Fruit fly (Drosophila melanogaster): ENCODE results near the gene His4r.

His4r gene

dm6 chr3R:14576692-14577646, 48.6 kb upstream of the His4r start, which contains the start of gene stumps (continued):
- TF ChIP-seq bigmax (GFP tag; optimal IDR thresholded peaks at IDR 0.05) (no peak), bbx (GFP tag; IDR thresholded peaks at IDR 0.05; ENCODE audit: partially characterized antibody) (0 out of 2 replicates have a peak, but pooled peaks have one; percentile 7), CG14965 (GFP tag; optimal IDR thresholded peaks at IDR 0.05; ENCODE audit: borderline replicate concordance) (no peak), Bgb (GFP tag; IDR thresholded peaks at IDR 0.05; ENCODE audit: partially characterized antibody) (no peak), Hr51 (GFP tag; optimal IDR thresholded peaks at IDR 0.05) (no peak), CG10979 (tag; optimal IDR thresholded peaks at IDR 0.05) (peak; percentile 81), HHEX (GFP tag; optimal IDR thresholded peaks at IDR 0.05) (no peak), CG12744 (GFP tag; optimal IDR thresholded peaks at IDR 0.05) (no peak), abd-A (tag; optimal IDR thresholded peaks at IDR 0.05) (peak; percentile 86), cg (GFP tag; optimal IDR thresholded peaks at IDR 0.05) (peak; percentile 72), CG2889 (GFP tag; IDR thresholded peaks at IDR 0.05) (no peak), CTCF (GFP tag; optimal IDR thresholded peaks at IDR 0.05) (peak; percentile 87), Dll (GFP tag; IDR thresholded peaks at IDR 0.05; ENCODE audit: partially characterized antibody) (0 out of 4 replicates have a peak, but pooled peaks have one; percentile 24), gcm2 (GFP tag; optimal IDR thresholded peaks at IDR 0.05) (no peak), CG10366 (GFP tag; IDR thresholded peaks at IDR 0.05) (no peak), jumu (GFP tag; optimal IDR thresholded peaks at IDR 0.05) (no peak), Vsx1 (GFP tag; optimal IDR thresholded peaks at IDR 0.05) (no peak), mam (GFP tag; optimal IDR thresholded peaks at IDR 0.05) (no peak), Ssrp (tag; optimal IDR thresholded peaks at IDR 0.05) (no peak), nerfin-1 (tag; optimal IDR thresholded peaks at IDR 0.05) (no peak), Bteb2 (GFP tag; optimal IDR thresholded peaks at IDR 0.05) (no peak), CG15514 (GFP tag; optimal IDR thresholded peaks at IDR 0.05) (no peak), nerfin-2 (GFP tag; IDR thresholded peaks at IDR 0.05; ENCODE audit: partially characterized antibody) (no peak), tup (GFP tag; optimal IDR thresholded peaks at IDR 0.05) (no peak), gem (tag; optimal IDR thresholded peaks at IDR 0.05) (no peak), Med (GFP tag) (peak; percentile 73), prd (optimal IDR thresholded peaks at IDR 0.05) (no peak), prd (GFP tag; IDR thresholded peaks at IDR 0.05) (no peak), CG9797 (GFP tag; optimal IDR thresholded peaks at IDR 0.05) (no peak), CG13287 (GFP tag; IDR thresholded peaks at IDR 0.05; ENCODE audit: partially characterized antibody) (peak; percentile 9; the same call in 1 of the 2 replicates), Hmx (GFP tag; optimal IDR thresholded peaks at IDR 0.05) (no peak), ranshi (GFP tag; IDR thresholded peaks at IDR 0.05) (no peak), ken (GFP tag; IDR thresholded peaks at IDR 0.05) (no peak), otp (GFP tag; IDR thresholded peaks at IDR 0.05) (no peak), danr (GFP tag; IDR thresholded peaks at IDR 0.05) (no peak), Eip74EF (GFP tag; optimal IDR thresholded peaks at IDR 0.05) (no peak), HLHmδ (GFP tag; optimal IDR thresholded peaks at IDR 0.05) (no peak), CG3407 (GFP tag; optimal IDR thresholded peaks at IDR 0.05) (no peak), CG14441 (GFP tag; IDR thresholded peaks at IDR 0.05) (no peak), sima (GFP tag; optimal IDR thresholded peaks at IDR 0.05) (no peak), vnd (GFP tag; IDR thresholded peaks at IDR 0.05; ENCODE audit: partially characterized antibody) (no peak), Xbp1 (GFP tag; optimal IDR thresholded peaks at IDR 0.05) (no peak), CG6813 (GFP tag; optimal IDR thresholded peaks at IDR 0.05) (no peak), CG12299 (tag; optimal IDR thresholded peaks at IDR 0.05) (no peak), Scr (GFP tag; IDR thresholded peaks at IDR 0.05; ENCODE audit: partially characterized antibody) (no peak), CG3847 (GFP tag; IDR thresholded peaks at IDR 0.05) (no peak), CG1602 (GFP tag; optimal IDR thresholded peaks at IDR 0.05) (no peak), Atf-2 (GFP tag; optimal IDR thresholded peaks at IDR 0.05) (no peak)
